Fruit fly (Drosophila melanogaster) whole organism, embryonic: ENCODE results near the gene Prm.

Experiments
- Ada2b ChIP-seq: fragments of 200-800 bp; sonication (Bioruptor generic); IDR thresholded peaks from 2 replicates; pipeline ENCODE4 v1.3.6; 2022; ENCODE audit warnings: missing biosample characterization, missing genetic modification characterization
- Awh ChIP-seq: fragments of 200-800 bp; sonication (Bioruptor generic); IDR thresholded peaks from 2 replicates; pipeline ENCODE4, ENCODE4 v1.3.6; 2022; ENCODE audit warnings: missing biosample characterization, missing genetic modification characterization
- BEAF-32 ChIP-seq: fragments of 200-800 bp; sonication (Bioruptor generic); optimal IDR thresholded peaks from 3 replicates; lab custom pipeline; 2017; ENCODE audit warnings: missing biosample characterization, missing genetic modification characterization, mild to moderate bottlenecking, moderate library complexity, missing genetic modification reagents
- CG10321 ChIP-seq: fragments of 200-800 bp; sonication (Bioruptor generic); IDR thresholded peaks from 2 replicates; pipeline ENCODE4 v1.3.6; 2022; ENCODE audit warnings: missing biosample characterization, missing genetic modification characterization
- CG11504 ChIP-seq: fragments of 200-800 bp; sonication (Bioruptor generic); optimal IDR thresholded peaks from 3 replicates; lab custom pipeline; 2019; ENCODE audit warnings: missing biosample characterization, mild to moderate bottlenecking, missing genetic modification characterization, moderate library complexity
- CG11696 ChIP-seq: fragments of 200-800 bp; sonication (Bioruptor generic); IDR thresholded peaks from 2 replicates; pipeline ENCODE4 v1.3.6; 2022; ENCODE audit warnings: missing biosample characterization, missing genetic modification characterization
- CG12155 ChIP-seq: fragments of 200-800 bp; sonication (Bioruptor generic); optimal IDR thresholded peaks from 3 replicates; lab custom pipeline; 2016; ENCODE audit warnings: missing biosample characterization, missing genetic modification characterization
- CG14965 ChIP-seq: fragments of 200-800 bp; sonication (Bioruptor generic); optimal IDR thresholded peaks from 2 replicates; lab custom pipeline; 2016; ENCODE audit warnings: missing biosample characterization, missing genetic modification characterization, borderline replicate concordance
- CG15073 ChIP-seq: fragments of 200-800 bp; sonication (Bioruptor generic); optimal IDR thresholded peaks from 2 replicates; lab custom pipeline; 2016; ENCODE audit warnings: missing biosample characterization, missing genetic modification characterization
- CG15696 ChIP-seq: fragments of 200-800 bp; sonication (Bioruptor generic); optimal IDR thresholded peaks from 2 replicates; lab custom pipeline; 2019; ENCODE audit warnings: missing biosample characterization, mild to moderate bottlenecking, missing genetic modification characterization, moderate library complexity
- CG1602 ChIP-seq: fragments of 200-800 bp; sonication (Bioruptor generic); optimal IDR thresholded peaks from 3 replicates; lab custom pipeline; 2016; ENCODE audit warnings: missing biosample characterization, missing genetic modification characterization
- CG16813 ChIP-seq: fragments of 200-800 bp; sonication (Bioruptor generic); IDR thresholded peaks from 3 replicates; pipeline ENCODE4 v1.3.6; 2022; ENCODE audit warnings: missing biosample characterization, missing genetic modification characterization; ENCODE audit not compliant: partially characterized antibody
- CG17361 ChIP-seq: fragments of 200-800 bp; sonication (Bioruptor generic); IDR thresholded peaks from 3 replicates; pipeline ENCODE4 v1.3.6; 2022; ENCODE audit warnings: missing biosample characterization, missing genetic modification characterization
- CG31441 ChIP-seq: fragments of 200-800 bp; sonication (Bioruptor generic); IDR thresholded peaks from 2 replicates; pipeline ENCODE4 v1.3.6; 2022; ENCODE audit warnings: missing biosample characterization, missing genetic modification characterization
- CG3163 ChIP-seq: fragments of 200-800 bp; sonication (Bioruptor generic); optimal IDR thresholded peaks from 3 replicates; lab custom pipeline; 2016; ENCODE audit warnings: missing biosample characterization, missing genetic modification characterization
- CG6654 ChIP-seq: fragments of 200-800 bp; sonication (Bioruptor generic); optimal IDR thresholded peaks from 2 replicates; lab custom pipeline; 2017; ENCODE audit warnings: missing biosample characterization, mild to moderate bottlenecking, missing genetic modification characterization
- CG6683 ChIP-seq: fragments of 200-800 bp; sonication (Bioruptor generic); optimal IDR thresholded peaks from 2 replicates; lab custom pipeline; 2017; ENCODE audit warnings: missing biosample characterization, mild to moderate bottlenecking, missing genetic modification characterization, missing genetic modification reagents
- CG9817 ChIP-seq: fragments of 200-800 bp; sonication (Bioruptor generic); optimal IDR thresholded peaks from 2 replicates; lab custom pipeline; 2018; ENCODE audit warnings: missing biosample characterization, mild to moderate bottlenecking, missing genetic modification characterization, moderate library complexity
- CTCF ChIP-seq: fragments of 200-800 bp; sonication (Bioruptor generic); optimal IDR thresholded peaks from 2 replicates; lab custom pipeline; 2017; ENCODE audit warnings: missing biosample characterization, mild to moderate bottlenecking, missing genetic modification characterization, moderate library complexity
- CkIIα-i1 ChIP-seq: fragments of 200-800 bp; sonication (Bioruptor generic); IDR thresholded peaks from 2 replicates; pipeline ENCODE4 v1.3.6; 2022; ENCODE audit warnings: missing biosample characterization, missing genetic modification characterization
- Hr3 ChIP-seq: fragments of 200-800 bp; sonication (Bioruptor generic); optimal IDR thresholded peaks from 3 replicates; lab custom pipeline; 2016; ENCODE audit warnings: missing biosample characterization, missing genetic modification characterization
- Hr78 ChIP-seq, 2 experiments: fragments of 200-800 bp in 1 of 2; fragments of >200 bp in 1 of 2; sonication (Bioruptor generic) in 1 of 2; optimal IDR thresholded peaks; 2 replicates each; lab custom pipeline; 2017 to 2019; ENCODE audit warnings: missing biosample characterization in 2 of 2, missing genetic modification characterization in 2 of 2, mild to moderate bottlenecking in 1 of 2, moderate library complexity in 1 of 2
- Neu2 ChIP-seq: fragments of 200-800 bp; sonication (Bioruptor generic); optimal IDR thresholded peaks from 3 replicates; lab custom pipeline; 2016; ENCODE audit warnings: missing biosample characterization, missing genetic modification characterization, borderline replicate concordance
- Stat92E ChIP-seq, 3 experiments: fragments of >200 bp in 2 of 3; fragments of 200-800 bp in 1 of 3; sonication (Bioruptor generic) in 1 of 3; optimal IDR thresholded peaks; 2 replicates each; lab custom pipeline; 2017 to 2019; ENCODE audit warnings: missing biosample characterization in 3 of 3, missing genetic modification characterization in 3 of 3, mild to moderate bottlenecking in 1 of 3, moderate library complexity in 1 of 3
- ac ChIP-seq: fragments of 200-800 bp; sonication (Bioruptor generic); optimal IDR thresholded peaks from 3 replicates; lab custom pipeline; 2017; ENCODE audit warnings: missing biosample characterization, mild to moderate bottlenecking, missing genetic modification characterization
- al ChIP-seq: fragments of 200-800 bp; sonication (Bioruptor generic); IDR thresholded peaks from 2 replicates; pipeline ENCODE4 v1.3.6; 2022; ENCODE audit warnings: missing biosample characterization, missing genetic modification characterization
- ap ChIP-seq: fragments of 200-800 bp; sonication (Bioruptor generic); IDR thresholded peaks from 2 replicates; pipeline ENCODE4 v1.3.6; 2022; ENCODE audit warnings: missing biosample characterization, missing genetic modification characterization
- ato ChIP-seq: fragments of 200-800 bp; sonication (Bioruptor generic); IDR thresholded peaks from 2 replicates; pipeline ENCODE4 v1.3.6; 2022; ENCODE audit warnings: missing biosample characterization, missing genetic modification characterization; ENCODE audit not compliant: partially characterized antibody
- az2 ChIP-seq: fragments of 200-800 bp; sonication (Bioruptor generic); optimal IDR thresholded peaks from 3 replicates; lab custom pipeline; 2016; ENCODE audit warnings: missing biosample characterization, missing genetic modification characterization
- bab2 ChIP-seq: fragments of 200-800 bp; sonication (Bioruptor generic); optimal IDR thresholded peaks from 2 replicates; lab custom pipeline; 2016; ENCODE audit warnings: missing biosample characterization, missing genetic modification characterization
- bbx ChIP-seq: fragments of 200-800 bp; sonication (Bioruptor generic); IDR thresholded peaks from 2 replicates; pipeline ENCODE4 v1.3.6; 2022; ENCODE audit warnings: missing biosample characterization, missing genetic modification characterization; ENCODE audit not compliant: partially characterized antibody
- bcd ChIP-seq: fragments of 200-800 bp; sonication (Bioruptor generic); optimal IDR thresholded peaks from 2 replicates; lab custom pipeline; 2017; ENCODE audit warnings: missing biosample characterization, mild to moderate bottlenecking, missing genetic modification characterization
- chm ChIP-seq: fragments of 200-800 bp; sonication (Bioruptor generic); IDR thresholded peaks from 2 replicates; pipeline ENCODE4 v1.3.6; 2022; ENCODE audit warnings: missing biosample characterization, missing genetic modification characterization
- corto ChIP-seq: fragments of 200-800 bp; sonication (Bioruptor generic); optimal IDR thresholded peaks from 2 replicates; lab custom pipeline; 2016; ENCODE audit warnings: missing biosample characterization, mild to moderate bottlenecking, missing genetic modification characterization, moderate library complexity
- dmrt11E ChIP-seq: fragments of 200-800 bp; sonication (Bioruptor generic); optimal IDR thresholded peaks from 3 replicates; lab custom pipeline; 2018; ENCODE audit warnings: missing biosample characterization, mild to moderate bottlenecking, missing genetic modification characterization, moderate library complexity
- dmrt99B ChIP-seq: fragments of 200-800 bp; sonication (Bioruptor generic); optimal IDR thresholded peaks from 2 replicates; lab custom pipeline; 2018; ENCODE audit warnings: missing biosample characterization, mild to moderate bottlenecking, missing genetic modification characterization, moderate library complexity
- fd102C ChIP-seq: fragments of 200-800 bp; sonication (Bioruptor generic); optimal IDR thresholded peaks from 2 replicates; lab custom pipeline; 2018; ENCODE audit warnings: missing biosample characterization, mild to moderate bottlenecking, missing genetic modification characterization, moderate library complexity
- fd96Cb ChIP-seq: fragments of 200-800 bp; sonication (Bioruptor generic); optimal IDR thresholded peaks from 2 replicates; lab custom pipeline; 2018; ENCODE audit warnings: missing biosample characterization, mild to moderate bottlenecking, missing genetic modification characterization, moderate library complexity
- ftz-f1 ChIP-seq: fragments of 200-800 bp; sonication (Bioruptor generic); optimal IDR thresholded peaks from 2 replicates; lab custom pipeline; 2016; ENCODE audit warnings: missing biosample characterization, missing genetic modification characterization
- gce ChIP-seq: fragments of 200-800 bp; sonication (Bioruptor generic); IDR thresholded peaks from 3 replicates; pipeline ENCODE4 v1.3.6; 2022; ENCODE audit warnings: missing biosample characterization, missing genetic modification characterization
- inv ChIP-seq: fragments of 200-800 bp; sonication (Bioruptor generic); IDR thresholded peaks from 2 replicates; pipeline ENCODE4 v1.3.6; 2022; ENCODE audit warnings: missing biosample characterization, missing genetic modification characterization; ENCODE audit not compliant: partially characterized antibody
- lab ChIP-seq: fragments of 200-800 bp; sonication (Bioruptor generic); optimal IDR thresholded peaks from 3 replicates; lab custom pipeline; 2017; ENCODE audit warnings: missing biosample characterization, missing genetic modification characterization, mild to moderate bottlenecking, moderate library complexity, missing genetic modification reagents
- lola ChIP-seq, 3 experiments: fragments of >200 bp in 2 of 3; fragments of 200-800 bp in 1 of 3; sonication (Bioruptor generic) in 1 of 3; optimal IDR thresholded peaks; 2 replicates each; lab custom pipeline; 2017 to 2019; ENCODE audit warnings: missing biosample characterization in 3 of 3, missing genetic modification characterization in 3 of 3, mild to moderate bottlenecking in 1 of 3, moderate library complexity in 1 of 3
- nau ChIP-seq: fragments of 200-800 bp; sonication (Bioruptor generic); optimal IDR thresholded peaks from 3 replicates; lab custom pipeline; 2017; ENCODE audit warnings: missing biosample characterization, mild to moderate bottlenecking, missing genetic modification characterization, missing genetic modification reagents
- otp ChIP-seq: fragments of 200-800 bp; sonication (Bioruptor generic); IDR thresholded peaks from 3 replicates; pipeline ENCODE4, ENCODE4 v1.3.6; 2022; ENCODE audit warnings: missing biosample characterization, missing genetic modification characterization
- slbo ChIP-seq: fragments of 200-800 bp; sonication (Bioruptor generic); IDR thresholded peaks from 2 replicates; pipeline ENCODE4 v1.3.6; 2022; ENCODE audit warnings: missing biosample characterization, missing genetic modification characterization
- ssp ChIP-seq: fragments of 200-800 bp; sonication (Bioruptor generic); IDR thresholded peaks from 2 replicates; pipeline ENCODE4 v1.3.6; 2022; ENCODE audit warnings: missing biosample characterization, missing genetic modification characterization
- tio ChIP-seq: fragments of 200-800 bp; sonication (Bioruptor generic); optimal IDR thresholded peaks from 2 replicates; lab custom pipeline; 2017; ENCODE audit warnings: missing biosample characterization, missing genetic modification characterization, inconsistent platforms
- vfl ChIP-seq: fragments of 200-800 bp; sonication (Bioruptor generic); optimal IDR thresholded peaks from 2 replicates; lab custom pipeline; 2016; ENCODE audit warnings: missing biosample characterization, missing genetic modification characterization
- yki ChIP-seq: fragments of >200 bp; optimal IDR thresholded peaks from 3 replicates; lab custom pipeline; 2018
- zen ChIP-seq: fragments of 200-800 bp; sonication (Bioruptor generic); optimal IDR thresholded peaks from 3 replicates; lab custom pipeline; 2018; ENCODE audit warnings: missing biosample characterization, mild to moderate bottlenecking, missing genetic modification characterization, moderate library complexity

Gene Prm

DNA sequence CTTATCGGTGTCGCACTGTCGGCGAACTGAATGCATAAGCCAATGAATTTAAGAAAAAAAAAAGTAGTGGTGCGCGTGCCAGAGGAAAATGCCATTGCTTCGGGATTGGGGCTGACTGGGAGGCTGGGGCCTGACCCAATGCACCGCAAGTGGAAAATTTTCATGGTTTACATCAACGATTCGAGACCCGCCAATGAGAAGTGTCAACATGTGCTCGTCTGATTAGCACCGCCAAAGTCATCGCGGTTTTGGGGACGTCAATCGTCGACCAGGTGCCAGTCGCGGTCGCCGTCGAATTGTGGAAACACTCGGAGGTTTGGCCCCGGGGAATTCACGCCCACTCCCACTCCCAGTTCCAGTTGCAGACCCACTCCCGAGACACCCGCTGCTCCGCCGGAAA is 61.3 kb downstream of the Prm start (continued):
- TF ChIP-seq inv, result no peak
- no peak for TF ChIP-seq tio (GFP tag; lab: Kevin White, UChicago)
- TF ChIP-seq BEAF-32 (GFP tag; lab: Kevin White, UChicago), result no peak
- TF ChIP-seq ac (GFP tag; lab: Kevin White, UChicago), result no peak
- no peak for TF ChIP-seq CG3163 (GFP tag; lab: Kevin White, UChicago)
- TF ChIP-seq CG11696 (GFP tag; lab: Robert Waterston, UW), result no peak
- 0 out of 3 replicates have a peak, but pooled peaks have one; percentile 28 for TF ChIP-seq gce (GFP tag; lab: Robert Waterston, UW)
- TF ChIP-seq CG31441 (GFP tag; lab: Robert Waterston, UW), result no peak
- TF ChIP-seq Ada2b (GFP tag; lab: Robert Waterston, UW), result no peak
- no peak for TF ChIP-seq Hr3
- no peak for TF ChIP-seq az2 (GFP tag; lab: Kevin White, UChicago)
- TF ChIP-seq fd96Cb (tag; lab: Kevin White, UChicago), result no peak
- TF ChIP-seq CG15073 (GFP tag; lab: Kevin White, UChicago), result no peak
- TF ChIP-seq ftz-f1 (GFP tag; lab: Kevin White, UChicago), result no peak
- no peak for TF ChIP-seq slbo (GFP tag; lab: Robert Waterston, UW)
- no peak for TF ChIP-seq al (GFP tag; lab: Robert Waterston, UW)
- TF ChIP-seq lab, result peak; percentile 71
- no peak for TF ChIP-seq Neu2 (GFP tag; lab: Kevin White, UChicago)
- TF ChIP-seq bab2 (GFP tag; lab: Kevin White, UChicago), result peak; percentile 2
- TF ChIP-seq CG6654, result no peak
- TF ChIP-seq dmrt99B (tag; lab: Kevin White, UChicago), result no peak
- TF ChIP-seq chm (GFP tag; lab: Robert Waterston, UW), result no peak
- TF ChIP-seq dmrt11E (tag; lab: Kevin White, UChicago), result no peak
- no peak for TF ChIP-seq CG17361 (GFP tag; lab: Robert Waterston, UW)
- no peak for TF ChIP-seq CG11504 (tag; lab: Kevin White, UChicago)
- no peak for TF ChIP-seq lola (GFP tag; optimal IDR thresholded peaks at IDR 0.05; lab: Kevin White, UChicago)
- no peak for TF ChIP-seq CG15696 (tag; lab: Kevin White, UChicago)
- TF ChIP-seq otp (GFP tag; lab: Robert Waterston, UW), result peak; percentile 91; the same call in 2 of the 3 replicates
- TF ChIP-seq Stat92E (GFP tag; optimal IDR thresholded peaks at IDR 0.05; lab: Kevin White, UChicago), result no peak
- TF ChIP-seq CG9817 (tag; lab: Kevin White, UChicago), result no peak
- TF ChIP-seq bbx (GFP tag; lab: Robert Waterston, UW), result no peak
- no peak for TF ChIP-seq yki (lab: Kevin White, UChicago)
- no peak for TF ChIP-seq ato (GFP tag; lab: Robert Waterston, UW)
- no peak for TF ChIP-seq corto (GFP tag; lab: Kevin White, UChicago)
- no peak for TF ChIP-seq CTCF (GFP tag; lab: Kevin White, UChicago)
- no peak for TF ChIP-seq CG14965 (GFP tag; lab: Kevin White, UChicago)
- no peak for TF ChIP-seq CG16813 (GFP tag; lab: Robert Waterston, UW)
- no peak for TF ChIP-seq zen (tag; lab: Kevin White, UChicago)
- TF ChIP-seq ssp, result no peak
- TF ChIP-seq Awh, result no peak
- TF ChIP-seq vfl (GFP tag; lab: Kevin White, UChicago), result no peak
- TF ChIP-seq Hr78 (GFP tag; optimal IDR thresholded peaks at IDR 0.05; lab: Kevin White, UChicago), result peak in 1 of 2 experiments; percentile 55
- peak; percentile 66 for TF ChIP-seq nau (GFP tag; lab: Kevin White, UChicago)
- TF ChIP-seq CG1602, result no peak
- no peak for TF ChIP-seq CG12155
- TF ChIP-seq CG10321 (GFP tag; lab: Robert Waterston, UW), result 0 out of 2 replicates have a peak, but pooled peaks have one; percentile 26
- TF ChIP-seq fd102C (GFP tag; lab: Kevin White, UChicago), result no peak
- no peak for TF ChIP-seq bcd (GFP tag; lab: Kevin White, UChicago)
- no peak for TF ChIP-seq CG6683
- no peak for TF ChIP-seq CkIIα-i1
- no peak for TF ChIP-seq ap (GFP tag; lab: Robert Waterston, UW)
